Fruit fly (Drosophila melanogaster): ENCODE measurements around the gene CG10195.

The CG10195 gene

DNA sequence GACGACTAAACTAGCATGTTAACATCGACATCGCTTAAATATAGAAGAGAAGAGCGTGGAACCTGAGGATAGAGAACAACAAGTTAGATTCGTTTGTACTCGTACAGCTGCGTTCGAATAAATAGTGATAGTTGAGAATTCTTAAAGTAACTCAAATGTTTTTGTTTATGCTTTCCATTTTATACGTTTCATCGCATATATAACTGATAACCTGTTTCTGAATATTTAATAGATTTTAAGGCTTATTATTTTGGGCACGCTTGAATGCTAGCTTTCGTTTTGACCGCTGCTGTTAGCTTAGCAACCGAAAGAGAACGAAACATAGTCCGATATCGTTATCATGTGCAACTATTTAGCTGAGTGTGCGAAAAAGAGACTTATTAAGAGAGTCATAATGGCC, 43.8 kb upstream of the CG10195 start:
- no peak for TF ChIP-seq usp (GFP tag; optimal IDR thresholded peaks at IDR 0.05)
- TF ChIP-seq Sp1 (GFP tag; optimal IDR thresholded peaks at IDR 0.05), result peak; percentile 96
- TF ChIP-seq dl (GFP tag; optimal IDR thresholded peaks at IDR 0.05; ENCODE audit: insufficient read depth in 1 of 2, partially characterized antibody in 2 of 2), result no peak
- TF ChIP-seq br (GFP tag; optimal IDR thresholded peaks at IDR 0.05), result peak; percentile 93
- peak; percentile 53 for TF ChIP-seq CG32264 (GFP tag; optimal IDR thresholded peaks at IDR 0.05)
- no peak for TF ChIP-seq Dfd (GFP tag; optimal IDR thresholded peaks at IDR 0.05)
- peak; percentile 77 to 98 for TF ChIP-seq foxo (GFP tag; optimal IDR thresholded peaks at IDR 0.05)
- TF ChIP-seq brk (GFP tag; optimal IDR thresholded peaks at IDR 0.05), result no peak
- no peak for TF ChIP-seq Hnf4 (GFP tag; optimal IDR thresholded peaks at IDR 0.05)
- TF ChIP-seq N (GFP tag; optimal IDR thresholded peaks at IDR 0.05), result no peak
- peak; percentile 90 for TF ChIP-seq psq (GFP tag; optimal IDR thresholded peaks at IDR 0.05)
- peak; percentile 94 for TF ChIP-seq OdsH (GFP tag; optimal IDR thresholded peaks at IDR 0.05)
- peak; percentile 96 for TF ChIP-seq ey (GFP tag; optimal IDR thresholded peaks at IDR 0.05)
- TF ChIP-seq jim (GFP tag; optimal IDR thresholded peaks at IDR 0.05), result no peak
- no peak for TF ChIP-seq pan (optimal IDR thresholded peaks at IDR 0.05)
- TF ChIP-seq GATAd (GFP tag; optimal IDR thresholded peaks at IDR 0.05), result no peak
- peak; percentile 80 for TF ChIP-seq Rel (GFP tag; optimal IDR thresholded peaks at IDR 0.05)
- no peak for TF ChIP-seq Rel (tag; optimal IDR thresholded peaks at IDR 0.05)
- no peak for TF ChIP-seq Vsx2 (GFP tag; optimal IDR thresholded peaks at IDR 0.05; ENCODE audit: partially characterized antibody)
- peak; percentile 46 for TF ChIP-seq Mio (GFP tag; optimal IDR thresholded peaks at IDR 0.05)
- no peak for TF ChIP-seq Myc (optimal IDR thresholded peaks at IDR 0.05)
- no peak for TF ChIP-seq lola (GFP tag; optimal IDR thresholded peaks at IDR 0.05)
- no peak for TF ChIP-seq CG9705 (GFP tag; optimal IDR thresholded peaks at IDR 0.05)
- peak; percentile 98 for TF ChIP-seq fru (GFP tag; optimal IDR thresholded peaks at IDR 0.05)
- peak; percentile 95 for TF ChIP-seq h (GFP tag; optimal IDR thresholded peaks at IDR 0.05)
- peak; percentile 21 for TF ChIP-seq Hr83 (GFP tag; optimal IDR thresholded peaks at IDR 0.05; ENCODE audit: poor library complexity, severe bottlenecking)
- TF ChIP-seq tai (GFP tag; optimal IDR thresholded peaks at IDR 0.05), result no peak
- no peak for TF ChIP-seq sage (GFP tag; optimal IDR thresholded peaks at IDR 0.05)
- TF ChIP-seq sv (GFP tag; optimal IDR thresholded peaks at IDR 0.05), result peak; percentile 95
- TF ChIP-seq rgr (GFP tag; optimal IDR thresholded peaks at IDR 0.05), result peak; percentile 94
- no peak for TF ChIP-seq Hr78 (GFP tag; optimal IDR thresholded peaks at IDR 0.05)
- no peak for TF ChIP-seq Abd-B (GFP tag; optimal IDR thresholded peaks at IDR 0.05)
- peak; percentile 76 for TF ChIP-seq HLH106 (tag; optimal IDR thresholded peaks at IDR 0.05)
- TF ChIP-seq woc (GFP tag; optimal IDR thresholded peaks at IDR 0.05), result peak; percentile 45
- TF ChIP-seq Jra (GFP tag; optimal IDR thresholded peaks at IDR 0.05), result no peak
- TF ChIP-seq dmrt93B (GFP tag; optimal IDR thresholded peaks at IDR 0.05), result peak; percentile 30
- TF ChIP-seq CrebA (GFP tag; optimal IDR thresholded peaks at IDR 0.05; ENCODE audit: borderline replicate concordance), result no peak
- TF ChIP-seq Dif (GFP tag; optimal IDR thresholded peaks at IDR 0.05; ENCODE audit: partially characterized antibody), result no peak
- TF ChIP-seq dsf (GFP tag; optimal IDR thresholded peaks at IDR 0.05; ENCODE audit: borderline replicate concordance), result peak; percentile 25

DNA sequence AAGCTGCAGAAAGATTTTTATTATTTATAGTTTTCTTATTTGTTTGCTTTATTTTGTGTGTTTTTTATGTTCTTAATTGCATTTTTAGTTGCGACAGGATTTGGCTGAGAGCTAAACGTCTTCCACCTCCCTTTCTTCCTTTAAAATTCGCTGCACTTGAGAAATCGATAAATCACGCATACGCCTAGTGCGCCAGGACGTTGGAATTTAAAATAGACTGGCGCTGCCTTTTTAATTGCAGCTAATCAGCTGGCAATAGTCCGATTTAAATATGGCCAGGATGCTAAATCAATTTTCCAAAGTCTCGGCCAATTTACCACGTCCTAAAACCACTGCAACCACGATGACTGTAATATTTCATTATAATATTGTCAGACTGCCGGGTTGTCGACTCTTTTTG, 42.3 kb upstream of the CG10195 start:
- TF ChIP-seq brk (GFP tag; optimal IDR thresholded peaks at IDR 0.05) (no peak), CG9705 (GFP tag; optimal IDR thresholded peaks at IDR 0.05) (no peak), rgr (GFP tag; optimal IDR thresholded peaks at IDR 0.05) (no peak), h (GFP tag; optimal IDR thresholded peaks at IDR 0.05) (no peak), CrebA (GFP tag; optimal IDR thresholded peaks at IDR 0.05; ENCODE audit: borderline replicate concordance) (no peak), fru (GFP tag; optimal IDR thresholded peaks at IDR 0.05) (no peak), HLH106 (tag; optimal IDR thresholded peaks at IDR 0.05) (no peak), Myc (optimal IDR thresholded peaks at IDR 0.05) (no peak), Abd-B (GFP tag; optimal IDR thresholded peaks at IDR 0.05) (no peak), woc (GFP tag; optimal IDR thresholded peaks at IDR 0.05) (no peak)

DNA sequence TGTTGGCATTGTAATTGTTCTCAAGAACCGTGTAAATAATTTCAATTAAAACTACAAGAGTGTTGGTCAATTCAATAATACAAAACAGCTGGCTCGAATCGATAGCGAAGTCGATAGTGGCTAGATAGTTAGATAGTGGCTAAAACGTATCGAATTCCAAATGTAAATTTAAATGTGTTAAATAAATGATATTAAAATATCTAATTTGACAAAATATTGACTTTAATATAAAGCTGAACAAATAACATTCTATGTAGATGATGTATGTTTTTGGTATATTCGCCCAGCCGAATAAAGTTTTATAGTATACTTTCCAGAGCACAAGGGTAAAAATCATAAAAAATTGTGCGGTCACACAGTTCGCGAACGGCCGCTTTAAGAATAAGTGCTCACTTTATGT, 41.8 kb upstream of the CG10195 start, which contains the start of the genes Dpm1 and CG10137:
TSS of gene Dpm1 (minus strand) at position 53 of the 400 bp plus-strand sequence.
TSS of gene CG10137 (plus strand) at position 371 of the 400 bp plus-strand sequence.
- TF ChIP-seq Hnf4 (GFP tag; optimal IDR thresholded peaks at IDR 0.05), result no peak
- TF ChIP-seq pan (optimal IDR thresholded peaks at IDR 0.05), result no peak
- TF ChIP-seq sv (GFP tag; optimal IDR thresholded peaks at IDR 0.05), result no peak
- TF ChIP-seq dl (GFP tag; optimal IDR thresholded peaks at IDR 0.05; ENCODE audit: insufficient read depth in 1 of 2, partially characterized antibody in 2 of 2), result no peak
- TF ChIP-seq br (GFP tag; optimal IDR thresholded peaks at IDR 0.05), result no peak
- TF ChIP-seq usp (GFP tag; optimal IDR thresholded peaks at IDR 0.05), result no peak
- TF ChIP-seq Dif (GFP tag; optimal IDR thresholded peaks at IDR 0.05; ENCODE audit: partially characterized antibody), result no peak
- peak; percentile 25 for TF ChIP-seq h (GFP tag; optimal IDR thresholded peaks at IDR 0.05)
- TF ChIP-seq Myc (optimal IDR thresholded peaks at IDR 0.05), result peak; percentile 51
- no peak for TF ChIP-seq lola (GFP tag; optimal IDR thresholded peaks at IDR 0.05)
- TF ChIP-seq rgr (GFP tag; optimal IDR thresholded peaks at IDR 0.05), result peak; percentile 19
- TF ChIP-seq sage (GFP tag; optimal IDR thresholded peaks at IDR 0.05), result peak; percentile 30
- TF ChIP-seq tai (GFP tag; optimal IDR thresholded peaks at IDR 0.05), result no peak

Measured in whole organism, wandering third instar larva.